Worm (Caenorhabditis elegans): ENCODE measurements around the gene T11G6.4.

T11G6.4 gene

DNA sequence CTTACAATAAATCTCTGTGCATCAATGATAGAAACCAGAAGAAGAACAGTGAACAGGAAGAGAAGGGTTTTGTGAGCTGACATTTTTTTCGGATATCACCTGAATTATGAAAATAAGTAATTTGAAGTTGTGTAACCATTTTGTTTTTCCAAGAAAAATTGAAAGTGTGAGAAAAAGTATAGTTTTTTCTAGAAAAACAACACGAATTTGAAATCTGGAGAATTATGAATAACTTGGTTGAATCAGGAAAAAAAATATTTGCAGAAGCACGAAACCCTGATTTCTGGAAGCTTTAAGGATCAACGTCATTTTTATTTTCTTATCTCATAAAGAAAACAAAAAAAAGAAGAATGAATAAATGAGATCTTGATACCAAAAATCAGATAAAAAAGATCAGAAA is 22.8 kb upstream of the T11G6.4 start, which contains the start of gene F13E9.12:
Gene F13E9.12, minus strand, starts transcription at position 101 of the 400 bp plus-strand sequence.
- TF ChIP-seq ceh-13 (GFP tag; optimal IDR thresholded peaks at IDR 0.05) (no peak), ets-7 (tag; optimal IDR thresholded peaks at IDR 0.05) (no peak), sea-1 (GFP tag; conservative IDR thresholded peaks at IDR 0.05) (no peak), tbx-37 (GFP tag; conservative IDR thresholded peaks at IDR 0.05) (no peak), flt-1 (GFP tag; IDR thresholded peaks at IDR 0.05) (no peak), tbx-11 (GFP tag; IDR thresholded peaks at IDR 0.05) (no peak), F13C5.2 (tag; optimal IDR thresholded peaks at IDR 0.05) (no peak), hmbx-1 (tag; optimal IDR thresholded peaks at IDR 0.05) (no peak), hnd-1 (tag; optimal IDR thresholded peaks at IDR 0.05) (no peak)

ce11 chrIV:10870158-10870557 is 18.4 kb upstream of the T11G6.4 start:
- TF ChIP-seq flt-1 (GFP tag; IDR thresholded peaks at IDR 0.05) (no peak), ceh-13 (GFP tag; optimal IDR thresholded peaks at IDR 0.05) (no peak), scrt-1 (GFP tag; IDR thresholded peaks at IDR 0.05) (no peak), pes-1 (GFP tag; IDR thresholded peaks at IDR 0.05) (no peak), B0310.2 (tag; optimal IDR thresholded peaks at IDR 0.05) (no peak), tbx-11 (GFP tag; IDR thresholded peaks at IDR 0.05) (no peak), tbx-37 (GFP tag; conservative IDR thresholded peaks at IDR 0.05) (no peak), hmbx-1 (tag; optimal IDR thresholded peaks at IDR 0.05) (no peak)

DNA sequence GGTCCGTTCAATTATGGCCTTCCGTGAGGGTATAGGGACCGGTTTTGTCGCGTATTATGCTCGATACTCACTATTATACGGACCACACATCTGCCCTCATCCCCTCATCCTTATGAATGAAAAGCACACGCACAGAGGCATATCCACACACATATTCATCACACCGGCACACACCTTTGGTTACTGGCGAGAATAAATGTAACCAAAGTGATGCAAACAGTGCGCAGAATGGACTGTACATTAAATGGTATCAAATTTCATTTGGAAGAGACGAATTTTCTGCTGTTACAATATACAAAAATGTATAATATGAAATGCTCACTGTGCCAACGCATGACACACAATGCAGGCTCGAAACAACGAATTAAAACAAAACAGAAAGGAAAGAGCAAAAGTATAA is 17.9 kb upstream of the T11G6.4 start:
- TF ChIP-seq scrt-1 (GFP tag; IDR thresholded peaks at IDR 0.05) = no peak
- TF ChIP-seq hmg-4 (GFP tag; optimal IDR thresholded peaks at IDR 0.05) = peak; percentile 21
- TF ChIP-seq aly-1 (tag; optimal IDR thresholded peaks at IDR 0.05) = no peak
- no peak for TF ChIP-seq B0310.2 (tag; optimal IDR thresholded peaks at IDR 0.05)
- no peak for TF ChIP-seq ama-1 (optimal IDR thresholded peaks at IDR 0.05)
- TF ChIP-seq tra-4 (tag; optimal IDR thresholded peaks at IDR 0.05) = no peak
- no peak for TF ChIP-seq ceh-36 (tag; optimal IDR thresholded peaks at IDR 0.05)
- no peak for TF ChIP-seq hmbx-1 (tag; optimal IDR thresholded peaks at IDR 0.05)
- TF ChIP-seq ceh-13 (GFP tag; optimal IDR thresholded peaks at IDR 0.05) = no peak
- TF ChIP-seq tbx-11 (GFP tag; IDR thresholded peaks at IDR 0.05) = no peak
- 0 out of 2 replicates have a peak, but pooled peaks have one; percentile 43 for TF ChIP-seq flt-1 (GFP tag; IDR thresholded peaks at IDR 0.05)
- no peak for TF ChIP-seq sea-1 (GFP tag; conservative IDR thresholded peaks at IDR 0.05)

ce11 chrIV:10868629-10869251 is 17.0 kb upstream of the T11G6.4 start, which contains the start of gene F13E9.11:
F13E9.11 (minus strand) TSS chrIV:10869135.
- TF ChIP-seq hnd-1 (tag; optimal IDR thresholded peaks at IDR 0.05) = no peak
- no peak for TF ChIP-seq scrt-1 (GFP tag; IDR thresholded peaks at IDR 0.05)
- no peak for TF ChIP-seq tra-4 (tag; optimal IDR thresholded peaks at IDR 0.05)
- TF ChIP-seq flt-1 (GFP tag; IDR thresholded peaks at IDR 0.05) = no peak
- no peak for TF ChIP-seq B0310.2 (tag; optimal IDR thresholded peaks at IDR 0.05)
- no peak for TF ChIP-seq sea-1 (GFP tag; conservative IDR thresholded peaks at IDR 0.05)
- TF ChIP-seq pes-1 (GFP tag; IDR thresholded peaks at IDR 0.05) = no peak
- 0 out of 2 replicates have a peak, but pooled peaks have one; percentile 48 for TF ChIP-seq tbx-11 (GFP tag; IDR thresholded peaks at IDR 0.05)
- no peak for TF ChIP-seq F13C5.2 (tag; optimal IDR thresholded peaks at IDR 0.05)
- no peak for TF ChIP-seq ceh-36 (tag; optimal IDR thresholded peaks at IDR 0.05)
- TF ChIP-seq tbx-37 (GFP tag; conservative IDR thresholded peaks at IDR 0.05) = no peak
- peak; percentile 10 for TF ChIP-seq hmg-4 (GFP tag; optimal IDR thresholded peaks at IDR 0.05)
- TF ChIP-seq ama-1 (optimal IDR thresholded peaks at IDR 0.05) = no peak
- no peak for TF ChIP-seq ceh-13 (GFP tag; optimal IDR thresholded peaks at IDR 0.05)
- peak; percentile 51 for TF ChIP-seq ets-7 (tag; optimal IDR thresholded peaks at IDR 0.05)
- no peak for TF ChIP-seq hmbx-1 (tag; optimal IDR thresholded peaks at IDR 0.05)
- TF ChIP-seq aly-1 (tag; optimal IDR thresholded peaks at IDR 0.05) = no peak

DNA sequence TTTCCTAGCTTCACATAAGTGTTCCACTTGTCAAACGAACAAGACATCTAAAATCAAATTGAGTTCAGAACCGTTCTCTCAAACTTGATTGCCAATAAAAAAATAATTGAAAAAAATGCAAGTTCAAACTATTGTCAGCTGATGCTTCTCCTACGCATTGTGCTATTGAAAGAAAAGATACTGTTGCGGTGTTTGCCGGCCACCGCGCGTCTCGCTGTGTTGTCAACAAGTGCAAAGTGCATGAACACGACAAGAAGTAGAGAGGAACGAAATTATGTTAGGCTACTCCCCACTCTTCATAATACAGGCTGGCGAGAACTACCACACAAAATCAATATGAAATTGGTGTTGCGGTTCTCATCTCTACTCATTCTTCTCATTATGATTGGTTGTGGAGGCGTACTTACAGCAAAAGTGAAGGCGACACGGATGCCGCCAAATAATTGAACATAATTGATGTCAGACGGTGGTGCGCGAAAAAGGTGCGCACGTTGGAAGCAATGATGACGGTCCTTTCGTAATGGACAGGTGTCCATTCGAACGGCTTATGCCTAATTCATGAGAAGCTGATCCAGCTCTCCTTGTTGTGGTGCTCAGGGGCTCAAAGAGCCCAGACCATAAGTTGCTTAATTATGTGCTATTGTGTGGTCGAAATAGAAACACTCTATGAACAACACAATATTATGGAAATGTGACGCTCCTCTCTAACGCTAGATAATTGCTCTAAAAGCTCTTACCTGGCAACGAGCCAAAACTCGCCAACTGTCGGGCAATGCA is 15.8 kb upstream of the T11G6.4 start:
- TF ChIP-seq hmg-4 (GFP tag; optimal IDR thresholded peaks at IDR 0.05) = no peak
- TF ChIP-seq hmbx-1 (tag; optimal IDR thresholded peaks at IDR 0.05) = no peak
- no peak for TF ChIP-seq flt-1 (GFP tag; IDR thresholded peaks at IDR 0.05)
- TF ChIP-seq ama-1 (optimal IDR thresholded peaks at IDR 0.05) = no peak
- TF ChIP-seq sea-1 (GFP tag; conservative IDR thresholded peaks at IDR 0.05) = no peak

DNA sequence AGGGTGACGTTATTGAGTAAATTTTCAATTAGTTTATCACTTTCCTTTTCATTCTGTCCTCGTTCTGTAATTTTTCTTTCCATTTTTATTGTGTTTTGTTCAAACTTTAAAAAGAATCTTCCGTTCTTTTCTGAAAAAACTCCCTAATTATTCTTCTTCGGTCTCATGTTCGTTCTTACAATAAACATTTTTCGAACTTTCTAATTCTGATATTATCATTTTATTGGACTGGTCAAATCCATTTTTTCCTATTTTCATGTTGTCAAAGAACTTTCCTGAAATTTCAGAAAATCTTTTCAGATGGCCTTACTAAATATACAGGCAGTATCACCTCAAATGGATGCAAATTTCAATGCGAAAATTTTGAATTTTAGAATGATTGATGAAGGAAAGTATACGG is 12.3 kb upstream of the T11G6.4 start, which contains the start of gene nish-1:
Gene nish-1, plus strand, starts transcription at position 301 of the 400 bp plus-strand sequence.
- TF ChIP-seq aly-1 (tag; optimal IDR thresholded peaks at IDR 0.05) (no peak), flt-1 (GFP tag; IDR thresholded peaks at IDR 0.05) (no peak), ets-7 (tag; optimal IDR thresholded peaks at IDR 0.05) (no peak), pes-1 (GFP tag; IDR thresholded peaks at IDR 0.05) (no peak), hmg-4 (GFP tag; optimal IDR thresholded peaks at IDR 0.05) (no peak), B0310.2 (tag; optimal IDR thresholded peaks at IDR 0.05) (no peak), hnd-1 (tag; optimal IDR thresholded peaks at IDR 0.05) (no peak)

ce11 chrIV:10861102-10861501 is 9.4 kb upstream of the T11G6.4 start, which contains the start of gene rbm-22:
rbm-22 (plus strand) TSS chrIV:10861402.
- TF ChIP-seq F13C5.2 (tag; optimal IDR thresholded peaks at IDR 0.05) = no peak
